Fruit fly (Drosophila melanogaster) whole organism, wandering third instar larva: Measurements from ENCODE around the gene Cbp80.
A peak's percentile ranks its signal among the peaks of the same experiment; 100 is the strongest.

Experiments
- CG9705 ChIP-seq: fragments of 200-800 bp; sonication (Bioruptor generic); optimal IDR thresholded peaks from 2 replicates; lab custom pipeline; 2018; ENCODE audit warnings: missing biosample characterization, mild to moderate bottlenecking, missing genetic modification characterization
- CrebA ChIP-seq: fragments of 200-800 bp; sonication (Bioruptor generic); optimal IDR thresholded peaks from 2 replicates; lab custom pipeline; 2016; ENCODE audit warnings: missing biosample characterization, mild to moderate bottlenecking, missing genetic modification characterization, borderline replicate concordance
- Jra ChIP-seq: sonication (Bioruptor generic); optimal IDR thresholded peaks from 2 replicates; lab custom pipeline; 2016; ENCODE audit warnings: missing biosample characterization, missing genetic modification characterization
- OdsH ChIP-seq: fragments of 200-800 bp; sonication (Bioruptor generic); optimal IDR thresholded peaks from 2 replicates; lab custom pipeline; 2016; ENCODE audit warnings: missing biosample characterization, mild to moderate bottlenecking, missing genetic modification characterization
- Rel ChIP-seq, 2 experiments: fragments of 200-800 bp; sonication (Bioruptor generic) in 1 of 2; optimal IDR thresholded peaks; 2 replicates in 1 of 2; 3 replicates in 1 of 2; lab custom pipeline; 2016 to 2019; ENCODE audit warnings: mild to moderate bottlenecking in 2 of 2, missing biosample characterization in 2 of 2, missing genetic modification characterization in 2 of 2, moderate library complexity in 1 of 2
- Vsx2 ChIP-seq: fragments of 200-300, 225-300 bp; sonication (Bioruptor generic); optimal IDR thresholded peaks from 2 replicates; lab custom pipeline; 2018; ENCODE audit warnings: missing biosample characterization, missing genetic modification characterization; ENCODE audit not compliant: partially characterized antibody
- dsf ChIP-seq: sonication (Bioruptor generic); optimal IDR thresholded peaks from 2 replicates; lab custom pipeline; 2016; ENCODE audit warnings: missing biosample characterization, missing genetic modification characterization, borderline replicate concordance
- pan ChIP-seq: fragments of >200 bp; optimal IDR thresholded peaks from 2 replicates; lab custom pipeline; 2017
- psq ChIP-seq: fragments of 200-800 bp; sonication (Bioruptor generic); optimal IDR thresholded peaks from 3 replicates; lab custom pipeline; 2017; ENCODE audit warnings: missing biosample characterization, mild to moderate bottlenecking, missing genetic modification characterization, moderate library complexity
- rgr ChIP-seq: fragments of 200-800 bp; sonication (Bioruptor generic); optimal IDR thresholded peaks from 3 replicates; lab custom pipeline; 2016; ENCODE audit warnings: missing biosample characterization, mild to moderate bottlenecking, missing genetic modification characterization

- no peak for TF ChIP-seq pan (lab: Kevin White, UChicago)
- peak; percentile 85 for TF ChIP-seq Rel (GFP tag; optimal IDR thresholded peaks at IDR 0.05; lab: Kevin White, UChicago)
- TF ChIP-seq Rel (tag; optimal IDR thresholded peaks at IDR 0.05; lab: Kevin White, UChicago), result peak; percentile 94
- peak; percentile 97 for TF ChIP-seq CG9705 (GFP tag; lab: Kevin White, UChicago)
- peak; percentile 69 for TF ChIP-seq dsf
- peak; percentile 98 for TF ChIP-seq rgr (GFP tag; lab: Kevin White, UChicago)
- TF ChIP-seq Jra (GFP tag; lab: Kevin White, UChicago), result peak; percentile 90
- peak; percentile 82 for TF ChIP-seq CrebA
- TF ChIP-seq OdsH, result peak; percentile 97
- TF ChIP-seq psq (GFP tag; lab: Kevin White, UChicago), result peak; percentile 94
- peak; percentile 82 for TF ChIP-seq Vsx2 (GFP tag; lab: Kevin White, UChicago)
Measured at dm6 chrX:4666650-4667360, 17.0 kb downstream of the Cbp80 start, which contains the start of gene CG3009.
